Worm (Caenorhabditis elegans) whole organism, dauer: ENCODE results near the gene tbc-3.
"Not testable (repeated sequence)": the region's sequence is repeated elsewhere in the genome, so short reads cannot be mapped to it uniquely, and the experiment has no call there.

Source experiments
- unc-62 ChIP-seq: sonication (generic microtip); optimal IDR thresholded peaks from 2 replicates; lab custom pipeline; 2017; ENCODE audit warnings: missing biosample characterization, missing genetic modification reagents, missing genetic modification characterization

Gene tbc-3

ce11 chrIV:9875646-9876045 is 23.2 kb upstream of the tbc-3 start:
- no peak for TF ChIP-seq unc-62 (GFP tag; lab: Kevin White, UChicago)

DNA sequence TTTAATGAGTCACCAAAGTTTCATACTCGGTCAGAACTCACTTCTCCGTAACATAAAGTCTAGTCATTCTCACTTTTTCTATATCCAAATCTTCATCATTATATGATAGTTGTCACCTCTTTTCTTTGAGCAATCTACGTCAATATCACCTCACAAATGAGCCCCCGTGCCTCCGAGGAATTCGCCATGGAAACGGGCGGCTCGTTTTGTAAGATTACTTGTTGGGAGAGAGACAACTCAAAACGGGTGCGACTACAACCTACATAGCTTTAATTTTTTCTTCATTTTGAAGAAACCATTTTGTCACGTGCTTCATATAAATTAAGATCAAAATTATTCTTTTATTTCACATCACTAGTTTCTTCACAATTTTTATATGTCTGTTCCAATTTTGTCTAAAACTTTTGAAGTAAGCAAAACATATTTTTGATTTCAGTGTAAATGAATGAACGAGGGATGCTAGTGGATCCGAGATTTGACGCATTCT is 19.9 kb upstream of the tbc-3 start, which contains the start of gene nhr-4:
TSS of gene nhr-4 (plus strand) at position 437 of the 487 bp plus-strand sequence.
- no peak for TF ChIP-seq unc-62 (GFP tag; lab: Kevin White, UChicago)

- TF ChIP-seq unc-62 (GFP tag; lab: Kevin White, UChicago): no peak
Measured at ce11 chrIV:9884257-9884656, 14.6 kb upstream of the tbc-3 start, which contains the start of the genes prp-18 and mccc-1. TSS of gene prp-18 (minus strand) at chrIV:9884383. TSS of gene mccc-1 (plus strand) at chrIV:9884570.

DNA sequence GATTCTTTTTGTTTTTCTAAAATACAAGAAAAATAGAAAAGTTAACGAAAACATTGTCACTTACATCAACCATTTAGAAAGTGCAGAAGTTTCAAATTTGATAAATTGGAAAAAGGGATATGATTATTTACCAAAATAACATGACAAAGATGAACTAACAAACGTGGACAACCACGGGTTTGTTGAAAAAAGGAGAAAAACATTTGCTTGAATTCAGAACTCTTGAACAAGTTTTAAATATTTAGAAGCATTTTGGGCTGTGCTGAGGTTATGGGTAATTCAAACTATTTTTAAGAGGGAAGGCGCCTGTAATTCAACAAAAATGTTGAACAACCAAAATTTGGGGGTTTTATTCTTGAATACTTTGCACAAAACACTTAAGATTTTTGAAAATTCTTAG is 9.0 kb upstream of the tbc-3 start, which contains the start of gene ttbk-3:
TSS of gene ttbk-3 (minus strand) at position 101 of the 400 bp plus-strand sequence.
- no peak for TF ChIP-seq unc-62 (GFP tag; lab: Kevin White, UChicago)

ce11 chrIV:9891938-9892337 is 6.9 kb upstream of the tbc-3 start, which contains the start of gene F32B6.4:
TSS of gene F32B6.4 (minus strand) at chrIV:9892038.
- TF ChIP-seq unc-62 (GFP tag; lab: Kevin White, UChicago): no peak

DNA sequence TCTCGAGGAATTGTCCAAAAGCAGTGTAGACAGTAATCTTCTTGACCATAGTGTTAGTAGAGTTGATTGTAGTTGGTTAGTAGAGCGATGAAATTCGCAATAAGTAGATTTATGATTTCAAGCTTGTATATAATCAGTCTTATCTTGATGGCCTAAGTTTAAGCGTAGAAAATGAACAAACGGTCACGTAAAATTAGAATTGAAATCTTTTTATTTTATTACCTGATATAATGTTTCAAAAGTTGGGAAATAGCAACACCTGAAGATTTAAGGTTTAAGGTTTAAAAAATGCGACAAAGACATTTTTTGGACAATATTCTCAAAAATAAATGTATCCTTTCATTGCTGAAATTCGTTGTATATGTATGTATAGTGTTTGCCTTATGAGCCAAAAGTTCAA is 5.2 kb upstream of the tbc-3 start, which contains the start of gene sss-1:
TSS of gene sss-1 (minus strand) at position 101 of the 400 bp plus-strand sequence.
- not testable (repeated sequence) for TF ChIP-seq unc-62 (GFP tag; lab: Kevin White, UChicago)

DNA sequence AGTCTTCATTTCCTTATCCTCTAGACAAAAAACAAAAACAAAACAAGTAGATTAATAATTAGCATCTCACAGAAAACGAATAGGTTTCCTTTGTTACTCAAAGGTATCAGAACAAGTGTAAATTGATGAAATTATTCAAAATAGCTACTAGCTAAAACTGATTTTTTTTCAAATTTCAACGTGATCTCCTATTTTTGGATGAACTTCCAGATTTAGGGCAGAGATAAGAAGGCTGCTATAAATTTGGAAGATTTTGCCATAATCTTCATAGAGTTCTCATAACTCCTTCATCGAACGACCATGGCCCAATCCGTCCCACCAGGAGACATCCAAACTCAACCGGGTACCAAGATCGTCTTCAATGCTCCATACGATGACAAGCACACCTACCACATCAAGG is 4.5 kb upstream of the tbc-3 start, which contains the start of gene msp-77:
TSS of gene msp-77 (plus strand) at position 301 of the 400 bp plus-strand sequence.
- not testable (repeated sequence) for TF ChIP-seq unc-62 (GFP tag; lab: Kevin White, UChicago)

DNA sequence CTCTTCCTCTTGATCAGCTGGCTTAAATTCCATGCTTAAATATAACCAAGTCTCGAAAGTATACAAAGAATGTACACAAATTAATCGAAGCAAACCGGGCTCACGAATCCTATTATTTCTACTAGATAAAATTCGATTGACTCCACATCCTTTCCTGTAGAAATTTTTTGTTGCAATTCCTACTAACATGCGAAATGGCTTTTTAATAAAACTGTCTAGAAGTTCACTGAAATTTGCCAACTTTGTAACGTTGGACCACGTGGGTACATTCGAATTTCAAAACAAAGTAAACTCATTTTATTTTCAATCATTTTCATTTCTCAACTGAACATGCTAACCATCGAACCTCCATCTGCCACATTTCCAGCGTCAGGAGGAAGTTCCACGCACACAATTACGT is 3.7 kb upstream of the tbc-3 start, which contains the start of gene ssp-32:
TSS of gene ssp-32 (plus strand) at position 301 of the 400 bp plus-strand sequence.
- no peak for TF ChIP-seq unc-62 (GFP tag; lab: Kevin White, UChicago)

DNA sequence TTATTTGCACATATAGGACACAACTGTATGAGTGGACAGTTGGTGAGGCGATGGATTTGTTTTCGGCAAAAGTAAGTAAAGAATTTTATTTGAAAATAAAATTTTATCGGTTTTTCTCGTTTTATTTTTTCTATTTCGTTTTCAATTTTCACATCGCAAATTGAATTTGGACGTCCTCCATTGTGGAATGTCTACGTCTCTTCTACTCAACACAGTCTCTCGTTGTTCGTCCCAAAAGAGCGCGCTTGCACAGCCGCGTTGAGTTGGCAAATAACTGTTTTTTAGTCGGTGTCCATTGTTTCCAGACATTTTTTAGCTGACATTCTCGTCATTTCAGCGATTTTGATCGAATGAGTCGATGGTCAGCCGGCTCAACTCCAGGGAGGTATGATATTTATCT is 415 bp downstream of the tbc-3 start:
- TF ChIP-seq unc-62 (GFP tag; lab: Kevin White, UChicago): no peak

ce11 chrIV:9903608-9904007 is 4.8 kb downstream of the tbc-3 start, which contains the start of gene best-13:
TSS of gene best-13 (plus strand) at chrIV:9903908.
- no peak for TF ChIP-seq unc-62 (GFP tag; lab: Kevin White, UChicago)

ce11 chrIV:9913064-9913463 is 14.3 kb downstream of the tbc-3 start:
- no peak for TF ChIP-seq unc-62 (GFP tag; lab: Kevin White, UChicago)

DNA sequence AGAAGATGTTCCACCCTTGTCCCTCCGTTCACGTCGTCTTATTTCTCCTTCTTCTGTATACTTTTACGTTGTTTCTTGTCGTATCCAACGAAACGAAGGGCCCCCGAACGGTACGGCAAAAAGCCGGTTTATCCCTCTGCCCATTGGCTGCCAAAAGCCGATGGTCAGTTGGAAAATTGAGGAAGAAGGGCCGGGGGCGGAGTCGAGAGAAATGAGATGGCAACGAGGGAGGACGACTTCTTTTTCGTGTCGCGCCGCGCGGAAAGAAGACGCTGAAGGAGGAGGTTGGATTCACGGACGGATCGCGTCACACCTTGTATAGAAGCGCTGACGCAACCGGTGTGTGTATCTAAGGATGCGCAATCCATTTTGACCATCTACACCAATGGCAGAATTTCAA is 16.3 kb downstream of the tbc-3 start:
- TF ChIP-seq unc-62 (GFP tag; lab: Kevin White, UChicago): no peak

ce11 chrIV:9916224-9916623 is 17.4 kb downstream of the tbc-3 start, which contains the start of gene bed-3:
TSS of gene bed-3 (plus strand) at chrIV:9916524.
- TF ChIP-seq unc-62 (GFP tag; lab: Kevin White, UChicago): no peak

DNA sequence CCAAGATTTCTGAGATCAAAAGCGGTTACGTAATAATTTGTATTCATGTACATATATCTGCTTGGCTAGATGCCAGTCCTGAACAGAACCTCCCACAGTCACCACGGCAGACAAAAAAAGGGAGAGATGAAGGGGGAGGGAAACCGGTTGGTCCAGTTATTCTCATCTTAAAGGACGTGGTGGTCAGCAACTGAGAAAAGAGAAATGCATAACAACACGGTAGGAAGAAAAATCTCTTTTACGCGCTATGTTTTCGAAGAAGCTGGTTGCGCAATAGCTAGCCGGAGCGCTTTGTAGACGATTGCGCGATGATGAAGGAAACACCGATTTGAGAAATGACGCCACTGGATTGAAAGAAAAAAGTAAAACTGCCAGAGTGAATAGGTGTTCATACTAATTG is 19.2 kb downstream of the tbc-3 start:
- TF ChIP-seq unc-62 (GFP tag; lab: Kevin White, UChicago): no peak

DNA sequence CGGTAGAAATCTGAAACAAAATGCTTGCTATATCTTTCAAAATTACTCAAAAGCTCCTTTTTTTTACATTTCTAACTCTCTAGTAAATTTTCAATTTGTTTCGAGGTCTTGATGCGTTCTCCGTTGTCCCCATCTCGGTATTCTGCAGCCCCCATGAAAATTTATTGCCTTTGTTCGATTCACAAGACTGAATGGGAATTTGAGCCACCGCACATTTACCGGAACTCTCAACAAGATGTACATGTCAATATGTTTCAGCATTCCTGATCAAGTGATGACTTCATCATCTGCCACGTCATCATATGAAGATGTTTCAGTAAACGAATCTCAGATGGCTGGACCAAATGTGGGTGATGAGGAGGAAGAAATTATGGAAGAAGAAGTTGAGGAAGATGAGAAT is 21.6 kb downstream of the tbc-3 start:
- TF ChIP-seq unc-62 (GFP tag; lab: Kevin White, UChicago): no peak

ce11 chrIV:9924419-9924818 is 25.6 kb downstream of the tbc-3 start:
- TF ChIP-seq unc-62 (GFP tag; lab: Kevin White, UChicago): no peak
